Fruit fly (Drosophila melanogaster): Measurements from ENCODE around the gene Ace.

- TF ChIP-seq Opbp (GFP tag; IDR thresholded peaks at IDR 0.05; ENCODE audit: partially characterized antibody), result no peak
- no peak for TF ChIP-seq Kr (GFP tag; optimal IDR thresholded peaks at IDR 0.05)
- TF ChIP-seq CG4328 (GFP tag; optimal IDR thresholded peaks at IDR 0.05), result no peak
- TF ChIP-seq CG4730 (GFP tag; IDR thresholded peaks at IDR 0.05), result no peak
- TF ChIP-seq Pdp1 (GFP tag; optimal IDR thresholded peaks at IDR 0.05), result no peak
- no peak for TF ChIP-seq CG7928 (GFP tag; optimal IDR thresholded peaks at IDR 0.05)
Measured at dm6 chr3R:13279419-13279818, 20.1 kb upstream of the Ace start, which contains the start of gene CG8630.
